Worm (Caenorhabditis elegans): ENCODE results near the gene F56D5.9.

- no peak for TF ChIP-seq unc-130 (tag; optimal IDR thresholded peaks at IDR 0.05)
- TF ChIP-seq egl-27 (tag; optimal IDR thresholded peaks at IDR 0.05) = no peak
- no peak for TF ChIP-seq unc-62 (GFP tag; optimal IDR thresholded peaks at IDR 0.05)
- no peak for TF ChIP-seq lin-39 (tag; optimal IDR thresholded peaks at IDR 0.05)
- no peak for TF ChIP-seq vab-15 (tag; optimal IDR thresholded peaks at IDR 0.05)
- no peak for TF ChIP-seq fos-1 (tag; optimal IDR thresholded peaks at IDR 0.05)
Observed at ce11 chrIV:9450375-9450774, 28.1 kb upstream of the F56D5.9 start, which contains the start of gene cpin-1.

Data from whole organism, L1 larva.